Fruit fly (Drosophila melanogaster) whole organism, prepupa: ENCODE measurements around the gene CG15643.
A peak's percentile ranks its signal among the peaks of the same experiment; 100 is the strongest.

ENCODE experiments used
- Blimp-1 ChIP-seq: fragments of 200-800 bp; sonication (Bioruptor generic); optimal IDR thresholded peaks from 3 replicates; lab custom pipeline; 2017; ENCODE audit warnings: missing biosample characterization, missing genetic modification characterization, mild to moderate bottlenecking, moderate library complexity, missing genetic modification reagents
- CG10631 ChIP-seq: fragments of 200-800 bp; sonication (Bioruptor generic); optimal IDR thresholded peaks from 2 replicates; lab custom pipeline; 2016; ENCODE audit warnings: missing biosample characterization, missing genetic modification characterization
- CG10669 ChIP-seq: fragments of 200-800 bp; sonication (Bioruptor generic); optimal IDR thresholded peaks from 3 replicates; lab custom pipeline; 2018; ENCODE audit warnings: missing biosample characterization, mild to moderate bottlenecking, missing genetic modification characterization, moderate library complexity
- CG11762 ChIP-seq: fragments of 200-800 bp; sonication (Bioruptor generic); optimal IDR thresholded peaks from 3 replicates; lab custom pipeline; 2016; ENCODE audit warnings: missing biosample characterization, missing genetic modification characterization; ENCODE audit not compliant: insufficient read depth
- CG11902 ChIP-seq: fragments of 200-800 bp; sonication (Bioruptor generic); optimal IDR thresholded peaks from 3 replicates; lab custom pipeline; 2016; ENCODE audit warnings: missing biosample characterization, missing genetic modification characterization
- CG15336 ChIP-seq: fragments of 200-800 bp; sonication (Bioruptor generic); IDR thresholded peaks from 2 replicates; pipeline ENCODE4 v1.3.6; 2022; ENCODE audit warnings: missing biosample characterization, missing genetic modification characterization
- CG1621 ChIP-seq: fragments of 200-800 bp; sonication (Bioruptor generic); optimal IDR thresholded peaks from 3 replicates; lab custom pipeline; 2018; ENCODE audit warnings: missing biosample characterization, mild to moderate bottlenecking, missing genetic modification characterization
- CG16779 ChIP-seq: fragments of 200-800 bp; sonication (Bioruptor generic); optimal IDR thresholded peaks from 3 replicates; lab custom pipeline; 2017; ENCODE audit warnings: missing biosample characterization, mild to moderate bottlenecking, missing genetic modification characterization
- CG31627 ChIP-seq: fragments of 200-800 bp; sonication (Bioruptor generic); optimal IDR thresholded peaks from 3 replicates; lab custom pipeline; 2016; ENCODE audit warnings: missing biosample characterization, missing genetic modification characterization
- CG34406 ChIP-seq: fragments of 200-800 bp; sonication (Bioruptor generic); optimal IDR thresholded peaks from 3 replicates; lab custom pipeline; 2016; ENCODE audit warnings: missing biosample characterization, missing genetic modification characterization
- CG3919 ChIP-seq: fragments of 200-800 bp; sonication (Bioruptor generic); optimal IDR thresholded peaks from 3 replicates; lab custom pipeline; 2016; ENCODE audit warnings: missing biosample characterization, missing genetic modification characterization
- CG4318 ChIP-seq: fragments of 200-800 bp; sonication (Bioruptor generic); optimal IDR thresholded peaks from 3 replicates; lab custom pipeline; 2017; ENCODE audit warnings: missing biosample characterization, mild to moderate bottlenecking, missing genetic modification characterization
- CG6163 ChIP-seq: fragments of 200-800 bp; sonication (Bioruptor generic); IDR thresholded peaks from 3 replicates; pipeline ENCODE4 v1.3.6; 2022; ENCODE audit warnings: missing biosample characterization, missing genetic modification characterization
- CG6792 ChIP-seq: fragments of 200-800 bp; sonication (Bioruptor generic); optimal IDR thresholded peaks from 3 replicates; lab custom pipeline; 2016; ENCODE audit warnings: missing biosample characterization, missing genetic modification characterization
- CG6808 ChIP-seq: fragments of 200-800 bp; sonication (Bioruptor generic); optimal IDR thresholded peaks from 3 replicates; lab custom pipeline; 2017; ENCODE audit warnings: missing biosample characterization, missing genetic modification characterization, mild to moderate bottlenecking, moderate library complexity, missing genetic modification reagents
- CG6854 ChIP-seq: fragments of 200-800 bp; sonication (Bioruptor generic); optimal IDR thresholded peaks from 2 replicates; lab custom pipeline; 2017; ENCODE audit warnings: missing biosample characterization, mild to moderate bottlenecking, missing genetic modification characterization
- CG7368 ChIP-seq: fragments of 200-800 bp; sonication (Bioruptor generic); optimal IDR thresholded peaks from 3 replicates; lab custom pipeline; 2016; ENCODE audit warnings: missing biosample characterization, missing genetic modification characterization
- CG8119 ChIP-seq: fragments of 200-800 bp; sonication (Bioruptor generic); IDR thresholded peaks from 3 replicates; pipeline ENCODE4 v1.3.6; 2022; ENCODE audit warnings: missing biosample characterization, missing genetic modification characterization
- CG8319 ChIP-seq: fragments of 200-800 bp; sonication (Bioruptor generic); optimal IDR thresholded peaks from 3 replicates; lab custom pipeline; 2016; ENCODE audit warnings: missing biosample characterization, missing genetic modification characterization
- CG8632 ChIP-seq: fragments of 200-800 bp; sonication (Bioruptor generic); optimal IDR thresholded peaks from 3 replicates; lab custom pipeline; 2016; ENCODE audit warnings: missing biosample characterization, missing genetic modification characterization
- Eip78C ChIP-seq: fragments of 200-800 bp; sonication (Bioruptor generic); peaks from one replicate; lab custom pipeline; 2016; ENCODE audit warnings: missing biosample characterization, missing genetic modification characterization
- Eip93F ChIP-seq: fragments of 200-800 bp; sonication (Bioruptor generic); optimal IDR thresholded peaks from 2 replicates; lab custom pipeline; 2016; ENCODE audit warnings: missing biosample characterization, mild to moderate bottlenecking, missing genetic modification characterization
- Ets21C ChIP-seq: fragments of 200-800 bp; sonication (Bioruptor generic); optimal IDR thresholded peaks from 3 replicates; lab custom pipeline; 2016; ENCODE audit warnings: missing biosample characterization, missing genetic modification characterization
- Gug ChIP-seq: fragments of 200-800 bp; sonication (Bioruptor generic); IDR thresholded peaks from 2 replicates; pipeline ENCODE4 v1.3.6; 2022; ENCODE audit warnings: missing biosample characterization, missing genetic modification characterization
- Hr38 ChIP-seq: sonication (Bioruptor generic); optimal IDR thresholded peaks from 2 replicates; lab custom pipeline; 2016; ENCODE audit warnings: missing biosample characterization, missing genetic modification characterization
- Hr39 ChIP-seq: fragments of 200-800 bp; sonication (Bioruptor generic); optimal IDR thresholded peaks from 2 replicates; lab custom pipeline; 2016; ENCODE audit warnings: missing biosample characterization, missing genetic modification characterization
- Met ChIP-seq: fragments of 200-800 bp; sonication (Bioruptor generic); optimal IDR thresholded peaks from 3 replicates; lab custom pipeline; 2016; ENCODE audit warnings: missing biosample characterization, missing genetic modification characterization
- Smox ChIP-seq: fragments of 200-800 bp; sonication (Bioruptor generic); optimal IDR thresholded peaks from 3 replicates; lab custom pipeline; 2016; ENCODE audit warnings: missing biosample characterization, missing genetic modification characterization
- Sox102F ChIP-seq: fragments of 200-800 bp; sonication (Bioruptor generic); optimal IDR thresholded peaks from 2 replicates; lab custom pipeline; 2016; ENCODE audit warnings: missing biosample characterization, mild to moderate bottlenecking, missing genetic modification characterization
- Sox14 ChIP-seq: fragments of 200-800 bp; sonication (Bioruptor generic); optimal IDR thresholded peaks from 3 replicates; lab custom pipeline; 2016; ENCODE audit warnings: missing biosample characterization, missing genetic modification characterization
- Sox15 ChIP-seq: fragments of 200-800 bp; sonication (Bioruptor generic); optimal IDR thresholded peaks from 3 replicates; lab custom pipeline; 2016; ENCODE audit warnings: missing biosample characterization, missing genetic modification characterization
- achi ChIP-seq: fragments of 200-800 bp; sonication (Bioruptor generic); optimal IDR thresholded peaks from 3 replicates; lab custom pipeline; 2016; ENCODE audit warnings: missing biosample characterization, missing genetic modification characterization
- cyc ChIP-seq: fragments of 200-800 bp; sonication (Bioruptor generic); optimal IDR thresholded peaks from 3 replicates; lab custom pipeline; 2016; ENCODE audit warnings: missing biosample characterization, missing genetic modification characterization
- dsx ChIP-seq: fragments of 200-800 bp; optimal IDR thresholded peaks from 3 replicates; lab custom pipeline; 2019; ENCODE audit warnings: missing biosample characterization, mild to moderate bottlenecking, missing genetic modification characterization, moderate library complexity; ENCODE audit not compliant: poor library complexity, severe bottlenecking
- eg ChIP-seq: fragments of 200-800 bp; sonication (Bioruptor generic); IDR thresholded peaks from 3 replicates; pipeline ENCODE4 v1.3.6; 2022; ENCODE audit warnings: missing biosample characterization, missing genetic modification characterization
- esn ChIP-seq: fragments of 200-800 bp; sonication (Bioruptor generic); optimal IDR thresholded peaks from 2 replicates; lab custom pipeline; 2016; ENCODE audit warnings: missing biosample characterization, mild to moderate bottlenecking, missing genetic modification characterization, moderate library complexity
- fd59A ChIP-seq: fragments of 200-800 bp; sonication (Bioruptor generic); optimal IDR thresholded peaks from 2 replicates; lab custom pipeline; 2017; ENCODE audit warnings: missing biosample characterization, mild to moderate bottlenecking, missing genetic modification characterization, missing genetic modification reagents
- lz ChIP-seq: fragments of 200-800 bp; sonication (Bioruptor generic); optimal IDR thresholded peaks from 3 replicates; lab custom pipeline; 2016; ENCODE audit warnings: missing biosample characterization, missing genetic modification characterization
- net ChIP-seq: fragments of 200-800 bp; sonication (Bioruptor generic); optimal IDR thresholded peaks from 3 replicates; lab custom pipeline; 2016; ENCODE audit warnings: missing biosample characterization, missing genetic modification characterization
- spab ChIP-seq: fragments of 200-800 bp; sonication (Bioruptor generic); optimal IDR thresholded peaks from 2 replicates; lab custom pipeline; 2017; ENCODE audit warnings: missing biosample characterization, mild to moderate bottlenecking, missing genetic modification characterization, missing genetic modification reagents
- svp ChIP-seq: fragments of 200-800 bp; sonication (Bioruptor generic); peaks from one replicate; lab custom pipeline; 2016; ENCODE audit warnings: missing biosample characterization, missing genetic modification characterization
- vri ChIP-seq: fragments of 200-800 bp; sonication (Bioruptor generic); optimal IDR thresholded peaks from 3 replicates; lab custom pipeline; 2016; ENCODE audit warnings: missing biosample characterization, mild to moderate bottlenecking, missing genetic modification characterization

CG15643 gene

DNA sequence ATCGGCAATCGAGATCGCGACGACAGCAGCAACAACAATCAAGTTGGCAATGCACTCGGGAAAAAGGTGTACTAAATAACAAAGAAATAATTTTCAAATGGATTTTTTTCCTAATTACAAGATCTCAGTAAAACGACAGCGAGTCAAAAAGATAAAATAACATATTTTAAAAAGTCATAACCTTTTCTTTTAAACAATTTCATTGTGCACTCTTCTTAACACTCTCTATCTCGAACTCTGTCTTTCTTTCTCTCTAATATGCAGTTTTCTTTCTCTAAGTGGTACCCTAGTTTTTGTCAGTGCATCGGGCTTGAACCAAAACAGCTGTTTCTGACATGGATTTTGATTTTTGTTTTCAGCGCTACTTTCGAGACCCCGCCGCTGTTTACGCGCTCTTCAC, 22.9 kb downstream of the CG15643 start (continued):
- TF ChIP-seq Eip78C (GFP tag; lab: Kevin White, UChicago): peak; percentile 88
- peak; percentile 55 for TF ChIP-seq Sox14 (GFP tag; lab: Kevin White, UChicago)
- TF ChIP-seq CG6792: peak; percentile 41
- TF ChIP-seq dsx (GFP tag; lab: Kevin White, UChicago): peak; percentile 4
- peak; percentile 29 for TF ChIP-seq CG8632 (GFP tag; lab: Kevin White, UChicago)
- TF ChIP-seq CG7368 (GFP tag; lab: Kevin White, UChicago): peak; percentile 17
- peak; percentile 52 for TF ChIP-seq CG10631 (GFP tag; lab: Kevin White, UChicago)
- TF ChIP-seq CG3919 (GFP tag; lab: Kevin White, UChicago): peak; percentile 55
- TF ChIP-seq CG34406 (GFP tag; lab: Kevin White, UChicago): peak; percentile 32
- TF ChIP-seq CG8119 (GFP tag; lab: Robert Waterston, UW): peak; percentile 83
- peak; percentile 68 for TF ChIP-seq cyc (GFP tag; lab: Kevin White, UChicago)
- peak; percentile 26 for TF ChIP-seq Sox15 (GFP tag; lab: Kevin White, UChicago)
- peak; percentile 6 for TF ChIP-seq CG16779 (tag; lab: Kevin White, UChicago)
- TF ChIP-seq Blimp-1 (GFP tag; lab: Kevin White, UChicago): peak; percentile 12
- TF ChIP-seq Hr39: peak; percentile 64
- TF ChIP-seq Met (GFP tag; lab: Kevin White, UChicago): peak; percentile 70
- peak; percentile 72 for TF ChIP-seq CG31627 (GFP tag; lab: Kevin White, UChicago)
- no peak for TF ChIP-seq spab (GFP tag; lab: Kevin White, UChicago)

DNA sequence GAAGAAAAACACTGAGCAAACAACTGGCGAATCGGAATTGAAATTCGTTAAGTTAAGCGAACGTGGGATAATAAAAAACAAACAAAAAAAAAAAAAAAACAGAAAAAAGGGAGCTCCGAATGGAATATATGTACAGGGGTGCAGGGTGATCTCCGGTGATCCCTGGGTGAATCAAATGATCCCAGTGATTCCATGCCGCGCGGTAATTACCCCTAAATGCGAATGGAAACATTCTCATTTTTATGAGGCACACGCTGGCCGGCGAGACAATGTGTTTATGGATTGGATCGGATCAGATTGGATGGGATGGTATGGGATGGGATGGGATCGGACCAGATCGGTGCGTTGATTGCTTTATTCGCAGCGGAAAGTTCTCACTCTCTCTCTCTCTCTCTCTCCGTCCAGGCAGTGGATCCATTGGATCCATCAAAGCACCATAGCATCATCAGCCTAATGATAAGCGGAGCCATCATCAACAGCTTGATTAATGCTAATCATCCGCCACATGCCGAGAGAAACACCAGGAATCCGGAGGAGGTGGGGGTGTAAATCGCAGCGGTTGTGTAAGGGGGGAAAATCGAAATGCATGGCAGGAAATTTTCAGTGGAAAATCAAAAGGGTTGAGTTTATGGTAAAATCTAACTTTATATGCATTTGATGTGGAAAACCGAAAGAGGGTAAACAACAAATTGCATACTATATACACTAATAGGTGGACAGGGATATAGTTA, 26.3 kb downstream of the CG15643 start:
- TF ChIP-seq Eip78C (GFP tag; lab: Kevin White, UChicago) (peak; percentile 44), dsx (GFP tag; lab: Kevin White, UChicago) (peak; percentile 30), svp (GFP tag; lab: Kevin White, UChicago) (peak; percentile 99), Hr38 (no peak)

DNA sequence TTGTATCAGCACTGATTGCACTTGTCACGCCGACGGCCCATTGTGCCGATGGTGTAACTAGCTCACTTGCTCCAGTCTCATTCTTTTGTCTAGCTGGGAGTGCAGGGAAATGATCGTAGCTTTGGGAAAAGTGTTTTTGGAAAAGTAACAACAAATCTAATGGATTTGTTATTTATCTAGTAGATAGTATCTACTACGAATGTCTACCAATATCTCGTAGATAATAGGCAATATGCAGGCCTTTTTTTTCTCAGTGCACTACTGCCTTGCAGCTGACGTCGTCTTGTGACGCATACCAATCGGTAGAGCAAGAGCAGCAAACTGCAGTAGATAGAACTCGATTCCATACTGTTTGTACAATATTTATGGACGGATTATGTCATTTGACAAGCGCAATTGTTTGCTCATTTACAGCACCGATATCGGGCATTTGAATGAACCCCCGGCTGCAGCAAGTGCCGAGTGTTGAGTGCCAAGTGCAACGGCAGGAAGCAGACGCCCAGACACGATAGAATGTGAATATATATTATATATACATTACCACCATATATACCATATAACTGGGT, 28.4 kb downstream of the CG15643 start:
- no peak for TF ChIP-seq Sox102F (GFP tag; lab: Kevin White, UChicago)
- TF ChIP-seq Met (GFP tag; lab: Kevin White, UChicago): no peak
- TF ChIP-seq dsx (GFP tag; lab: Kevin White, UChicago): no peak
- TF ChIP-seq CG11762 (GFP tag; lab: Kevin White, UChicago): peak; percentile 18
- peak; percentile 62; the same call in 1 of the 2 replicates for TF ChIP-seq Gug (GFP tag; lab: Robert Waterston, UW)
- no peak for TF ChIP-seq CG4318
- TF ChIP-seq eg (GFP tag; lab: Robert Waterston, UW): peak; percentile 79
- peak; percentile 2 for TF ChIP-seq esn (GFP tag; lab: Kevin White, UChicago)
- TF ChIP-seq CG11902 (GFP tag; lab: Kevin White, UChicago): no peak
- TF ChIP-seq CG8632 (GFP tag; lab: Kevin White, UChicago): peak; percentile 32
- peak; percentile 80 for TF ChIP-seq CG15336 (GFP tag; lab: Robert Waterston, UW)
- peak; percentile 78 for TF ChIP-seq CG6163 (GFP tag; lab: Robert Waterston, UW)
- TF ChIP-seq CG10631 (GFP tag; lab: Kevin White, UChicago): peak; percentile 58
- TF ChIP-seq CG8319 (GFP tag; lab: Kevin White, UChicago): peak; percentile 9
- TF ChIP-seq fd59A (GFP tag; lab: Kevin White, UChicago): no peak
- no peak for TF ChIP-seq Ets21C (GFP tag; lab: Kevin White, UChicago)
- TF ChIP-seq lz (GFP tag; lab: Kevin White, UChicago): no peak
- peak; percentile 37 for TF ChIP-seq CG34406 (GFP tag; lab: Kevin White, UChicago)
- TF ChIP-seq Sox15 (GFP tag; lab: Kevin White, UChicago): peak; percentile 7
- TF ChIP-seq CG16779 (tag; lab: Kevin White, UChicago): no peak
- TF ChIP-seq svp (GFP tag; lab: Kevin White, UChicago): peak; percentile 59
- TF ChIP-seq cyc (GFP tag; lab: Kevin White, UChicago): no peak
- no peak for TF ChIP-seq Eip93F
- TF ChIP-seq Hr39: no peak
- peak; percentile 11 for TF ChIP-seq CG6808
- TF ChIP-seq CG6792: peak; percentile 63
- TF ChIP-seq vri: peak; percentile 53
- TF ChIP-seq CG6854 (GFP tag; lab: Kevin White, UChicago): no peak
- TF ChIP-seq Smox: no peak
- TF ChIP-seq spab (GFP tag; lab: Kevin White, UChicago): peak; percentile 15
- TF ChIP-seq net (GFP tag; lab: Kevin White, UChicago): peak; percentile 2
- peak; percentile 6 for TF ChIP-seq CG7368 (GFP tag; lab: Kevin White, UChicago)
- peak; percentile 55 for TF ChIP-seq achi (GFP tag; lab: Kevin White, UChicago)
- peak; percentile 40 for TF ChIP-seq CG10669 (GFP tag; lab: Kevin White, UChicago)
- TF ChIP-seq CG1621: no peak
- no peak for TF ChIP-seq Blimp-1 (GFP tag; lab: Kevin White, UChicago)
- no peak for TF ChIP-seq Hr38
